Worm (Caenorhabditis elegans) whole organism, midembryonic: ENCODE results near the gene F08F8.7.

Source experiments
- T22C8.4 ChIP-seq: fragments of 200-800 bp; sonication (Bioruptor generic); IDR thresholded peaks from 2 replicates; pipeline ENCODE4 v1.3.6; 2022; ENCODE audit warnings: missing genetic modification characterization, missing compliant biosample characterization
- cog-1 ChIP-seq: sonication (generic microtip); optimal IDR thresholded peaks from 2 replicates; lab custom pipeline; 2016; ENCODE audit warnings: missing genetic modification characterization, missing compliant biosample characterization
- klf-2 ChIP-seq: fragments of 200-800 bp; sonication (Bioruptor generic); conservative IDR thresholded peaks from 2 replicates; pipeline ENCODE4 v1.3.6; 2022; ENCODE audit warnings: missing genetic modification reagents, missing genetic modification characterization, missing compliant biosample characterization
- ref-1 ChIP-seq: fragments of 200-800 bp; sonication (Bioruptor generic); conservative IDR thresholded peaks from 2 replicates; pipeline ENCODE4 v1.3.6; 2022; ENCODE audit warnings: missing genetic modification reagents, missing genetic modification characterization, missing compliant biosample characterization
- tab-1 ChIP-seq: fragments of 200-800 bp; sonication (Bioruptor generic); IDR thresholded peaks from 2 replicates; pipeline ENCODE4 v1.3.6; 2022; ENCODE audit warnings: missing genetic modification characterization, missing compliant biosample characterization
- ztf-29 ChIP-seq: fragments of 200-800 bp; sonication (Bioruptor generic); IDR thresholded peaks from 2 replicates; pipeline ENCODE4 v1.3.6; 2022; ENCODE audit warnings: missing genetic modification reagents, missing genetic modification characterization, missing compliant biosample characterization

DNA sequence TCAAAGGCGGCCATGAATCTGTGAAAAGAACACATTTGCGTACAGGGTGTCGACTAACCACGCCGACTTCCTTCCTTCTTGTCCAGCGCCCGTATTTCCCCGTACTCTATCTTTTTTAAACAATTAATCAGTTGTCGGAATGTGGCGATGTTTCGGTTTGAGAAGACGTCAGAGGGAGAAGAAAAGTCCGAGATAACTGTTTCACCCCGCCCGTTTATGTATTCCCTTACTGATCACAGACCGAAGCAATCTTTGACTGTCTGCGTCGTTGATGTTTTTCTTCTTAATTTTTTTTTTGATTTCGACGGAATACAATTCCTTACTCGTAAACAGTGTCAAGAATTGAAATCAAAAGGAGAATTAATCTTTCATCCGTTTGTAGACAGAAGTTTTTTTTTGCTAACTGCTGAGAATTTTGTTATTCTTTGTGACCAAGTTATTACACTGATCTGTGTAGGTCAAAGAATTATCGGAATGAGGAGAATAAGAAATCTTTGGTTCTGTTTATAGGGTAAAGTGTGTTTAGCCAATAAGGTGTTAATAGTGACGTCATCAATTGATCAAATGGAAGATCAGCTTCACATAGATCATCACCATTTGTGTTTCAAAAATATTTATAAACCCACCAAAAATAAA is 49.8 kb downstream of the F08F8.7 start:
- TF ChIP-seq T22C8.4 (GFP tag; lab: Robert Waterston, UW) (no peak), klf-2 (GFP tag; lab: Robert Waterston, UW) (no peak), tab-1 (no peak), ztf-29 (GFP tag; lab: Robert Waterston, UW) (no peak), ref-1 (GFP tag; lab: Robert Waterston, UW) (no peak), cog-1 (tag; lab: Kevin White, UChicago) (no peak)
